Worm (Caenorhabditis elegans) whole organism, L4 larva: ENCODE results near the gene Y46E12A.5.
A peak's percentile ranks its signal among the peaks of the same experiment; 100 is the strongest.

Source experiments
- F10B5.3 ChIP-seq: sonication (generic microtip); optimal IDR thresholded peaks from 2 replicates; lab custom pipeline; 2016; ENCODE audit warnings: mild to moderate bottlenecking, missing genetic modification characterization, missing compliant biosample characterization
- F37D6.2 ChIP-seq: sonication (generic microtip); optimal IDR thresholded peaks from 2 replicates; lab custom pipeline; 2016; ENCODE audit warnings: mild to moderate bottlenecking, missing genetic modification characterization, missing compliant biosample characterization
- F49E8.2 ChIP-seq: sonication (generic microtip); optimal IDR thresholded peaks from 2 replicates; lab custom pipeline; 2016; ENCODE audit warnings: missing compliant biosample characterization, mild to moderate bottlenecking, missing genetic modification characterization, borderline replicate concordance
- Y48G9A.11 ChIP-seq: fragments of 200-800 bp; sonication (Bioruptor generic); IDR thresholded peaks from 2 replicates; pipeline ENCODE4 v1.3.6; 2022; ENCODE audit warnings: missing genetic modification reagents, missing genetic modification characterization, missing compliant biosample characterization
- aha-1 ChIP-seq: fragments of 150-350 bp; peaks from one replicate; lab custom pipeline; 2014; ENCODE audit warnings: missing biosample characterization, missing genetic modification characterization
- ceh-28 ChIP-seq: fragments of 150-350 bp; optimal IDR thresholded peaks from 2 replicates; lab custom pipeline; 2014; ENCODE audit warnings: missing biosample characterization, missing genetic modification reagents, missing genetic modification characterization
- daf-8 ChIP-seq: fragments of 200-800 bp; sonication (Bioruptor generic); IDR thresholded peaks from 2 replicates; pipeline ENCODE4 v1.3.6; 2022; ENCODE audit warnings: missing genetic modification characterization, missing compliant biosample characterization
- dmd-8 ChIP-seq: fragments of 200-800 bp; sonication (Bioruptor generic); IDR thresholded peaks from 2 replicates; pipeline ENCODE4 v1.3.6; 2022; ENCODE audit warnings: missing genetic modification characterization, missing compliant biosample characterization
- dpl-1 ChIP-seq: fragments of 150-350 bp; optimal IDR thresholded peaks from 2 replicates; lab custom pipeline; 2014; ENCODE audit warnings: missing biosample characterization, missing genetic modification reagents, missing genetic modification characterization
- dve-1 ChIP-seq: sonication (generic microtip); optimal IDR thresholded peaks from 2 replicates; lab custom pipeline; 2017; ENCODE audit warnings: antibody characterized with exemption, mild to moderate bottlenecking, missing genetic modification characterization, missing compliant biosample characterization; ENCODE audit not compliant: insufficient read depth
- egl-43 ChIP-seq: fragments of 200-800 bp; sonication (Bioruptor generic); IDR thresholded peaks from 2 replicates; pipeline ENCODE4 v1.3.6; 2022; ENCODE audit warnings: missing genetic modification reagents, missing genetic modification characterization, missing compliant biosample characterization
- fkh-10 ChIP-seq: fragments of 150-350 bp; optimal IDR thresholded peaks from 2 replicates; lab custom pipeline; 2014; ENCODE audit warnings: missing biosample characterization, missing genetic modification reagents, missing genetic modification characterization
- hif-1 ChIP-seq, 2 experiments: sonication (generic microtip); optimal IDR thresholded peaks; 2 replicates each; lab custom pipeline; 2016 to 2017; ENCODE audit warnings: missing compliant biosample characterization in 2 of 2, missing genetic modification characterization in 2 of 2, missing genetic modification reagents in 2 of 2, missing genotype in 2 of 2, mild to moderate bottlenecking in 1 of 2
- hlh-11 ChIP-seq: fragments of 200-800 bp; sonication (Bioruptor generic); optimal IDR thresholded peaks from 2 replicates; lab custom pipeline; 2018; ENCODE audit warnings: mild to moderate bottlenecking, missing genetic modification characterization, missing compliant biosample characterization
- hlh-30 ChIP-seq: sonication (generic microtip); optimal IDR thresholded peaks from 2 replicates; lab custom pipeline; 2017; ENCODE audit warnings: antibody characterized with exemption, mild to moderate bottlenecking, missing genetic modification characterization, missing compliant biosample characterization; ENCODE audit not compliant: insufficient read depth
- lim-7 ChIP-seq: fragments of 200-800 bp; sonication (Bioruptor generic); IDR thresholded peaks from 2 replicates; pipeline ENCODE4 v1.3.6; 2022; ENCODE audit warnings: missing genetic modification characterization, missing compliant biosample characterization
- lin-13 ChIP-seq: fragments of 150-350 bp; optimal IDR thresholded peaks from 2 replicates; lab custom pipeline; 2014; ENCODE audit warnings: missing biosample characterization, missing genetic modification reagents, missing genetic modification characterization
- lin-15B ChIP-seq: fragments of 150-350 bp; sonication (generic microtip); optimal IDR thresholded peaks from 3 replicates; lab custom pipeline; 2014; ENCODE audit warnings: missing biosample characterization, missing genetic modification characterization
- lin-38 ChIP-seq: fragments of 200-800 bp; sonication (Bioruptor generic); IDR thresholded peaks from 2 replicates; pipeline ENCODE4 v1.3.6; 2022; ENCODE audit warnings: missing genetic modification reagents, missing genetic modification characterization, missing compliant biosample characterization
- lir-3 ChIP-seq: sonication (generic microtip); optimal IDR thresholded peaks from 2 replicates; lab custom pipeline; 2016; ENCODE audit warnings: mild to moderate bottlenecking, missing genetic modification characterization, missing compliant biosample characterization
- mdl-1 ChIP-seq, 2 experiments: fragments of 150-350 bp in 1 of 2; sonication (generic microtip) in 1 of 2; optimal IDR thresholded peaks; 2 replicates each; lab custom pipeline; 2014 to 2017; ENCODE audit warnings: missing biosample characterization in 2 of 2, missing genetic modification characterization in 2 of 2
- mdt-29 ChIP-seq: fragments of 200-800 bp; sonication (Bioruptor generic); IDR thresholded peaks from 2 replicates; pipeline ENCODE4 v1.3.6; 2022; ENCODE audit warnings: missing genetic modification reagents, missing genetic modification characterization, missing compliant biosample characterization
- mep-1 ChIP-seq: fragments of 150-350 bp; sonication (generic microtip); optimal IDR thresholded peaks from 3 replicates; lab custom pipeline; 2014; ENCODE audit warnings: missing biosample characterization, missing genetic modification characterization
- mxl-3 ChIP-seq: fragments of 200-800 bp; sonication (Bioruptor generic); optimal IDR thresholded peaks from 2 replicates; lab custom pipeline; 2018; ENCODE audit warnings: mild to moderate bottlenecking, missing genetic modification characterization, missing compliant biosample characterization
- nhr-10 ChIP-seq: fragments of 150-350 bp; optimal IDR thresholded peaks from 2 replicates; lab custom pipeline; 2014; ENCODE audit warnings: missing biosample characterization, missing genetic modification characterization
- nhr-11 ChIP-seq: fragments of 150-350 bp; optimal IDR thresholded peaks from 2 replicates; lab custom pipeline; 2014; ENCODE audit warnings: missing biosample characterization, missing genetic modification characterization
- nhr-28 ChIP-seq: fragments of 150-350 bp; optimal IDR thresholded peaks from 2 replicates; lab custom pipeline; 2014; ENCODE audit warnings: missing biosample characterization, missing genetic modification characterization
- pha-4 ChIP-seq, 2 experiments: fragments of 150-350 bp in 1 of 2; fragments of 200-800 bp in 1 of 2; sonication (Bioruptor generic) in 1 of 2; IDR thresholded peaks in 1 of 2; optimal IDR thresholded peaks in 1 of 2; 2 replicates each; pipeline versions ENCODE4 v1.3.6 to Lab custom; 2014 to 2022; ENCODE audit warnings: missing genetic modification characterization in 2 of 2, missing genetic modification reagents in 2 of 2, missing biosample characterization in 1 of 2, missing compliant biosample characterization in 1 of 2
- php-3 ChIP-seq: fragments of 200-800 bp; sonication (Bioruptor generic); IDR thresholded peaks from 2 replicates; pipeline ENCODE4 v1.3.6; 2022; ENCODE audit warnings: missing genetic modification reagents, missing genetic modification characterization, missing compliant biosample characterization
- pqm-1 ChIP-seq: sonication (generic microtip); optimal IDR thresholded peaks from 2 replicates; lab custom pipeline; 2017; ENCODE audit warnings: missing biosample characterization, missing genetic modification characterization
- rbr-2 ChIP-seq: sonication (generic microtip); optimal IDR thresholded peaks from 2 replicates; lab custom pipeline; 2016; ENCODE audit warnings: missing genotype, missing genetic modification characterization, missing compliant biosample characterization
- set-16 ChIP-seq: fragments of 200-800 bp; sonication (Bioruptor generic); IDR thresholded peaks from 2 replicates; pipeline ENCODE4 v1.3.6; 2022; ENCODE audit warnings: missing genetic modification reagents, missing genetic modification characterization, missing compliant biosample characterization
- snpc-1.2 ChIP-seq: fragments of 200-800 bp; sonication (Bioruptor generic); IDR thresholded peaks from 2 replicates; pipeline ENCODE4 v1.3.6; 2022; ENCODE audit warnings: missing genetic modification reagents, missing genetic modification characterization, missing compliant biosample characterization
- snpc-4 ChIP-seq: fragments of 150-350 bp; optimal IDR thresholded peaks from 2 replicates; lab custom pipeline; 2014; ENCODE audit warnings: missing biosample characterization, missing genetic modification characterization
- spr-1 ChIP-seq: sonication (generic microtip); optimal IDR thresholded peaks from 2 replicates; lab custom pipeline; 2016; ENCODE audit warnings: mild to moderate bottlenecking, missing genetic modification characterization, missing compliant biosample characterization
- unc-62 ChIP-seq, 3 experiments: fragments of 150-350 bp in 1 of 3; sonication (generic microtip); optimal IDR thresholded peaks in 2 of 3; peaks in 1 of 3; 1 replicate in 1 of 3; 2 replicates in 2 of 3; lab custom pipeline; 2014 to 2017; ENCODE audit warnings: missing biosample characterization in 3 of 3, missing genetic modification characterization in 3 of 3, missing genetic modification reagents in 3 of 3, missing genotype in 1 of 3
- zip-11 ChIP-seq: fragments of 200-800 bp; sonication (Bioruptor generic); IDR thresholded peaks from 2 replicates; pipeline ENCODE4 v1.3.6; 2022; ENCODE audit warnings: missing genetic modification characterization, missing compliant biosample characterization
- ztf-7 ChIP-seq: fragments of 150-350 bp; optimal IDR thresholded peaks from 2 replicates; lab custom pipeline; 2014; ENCODE audit warnings: missing biosample characterization, missing genetic modification characterization

Y46E12A.5 gene

DNA sequence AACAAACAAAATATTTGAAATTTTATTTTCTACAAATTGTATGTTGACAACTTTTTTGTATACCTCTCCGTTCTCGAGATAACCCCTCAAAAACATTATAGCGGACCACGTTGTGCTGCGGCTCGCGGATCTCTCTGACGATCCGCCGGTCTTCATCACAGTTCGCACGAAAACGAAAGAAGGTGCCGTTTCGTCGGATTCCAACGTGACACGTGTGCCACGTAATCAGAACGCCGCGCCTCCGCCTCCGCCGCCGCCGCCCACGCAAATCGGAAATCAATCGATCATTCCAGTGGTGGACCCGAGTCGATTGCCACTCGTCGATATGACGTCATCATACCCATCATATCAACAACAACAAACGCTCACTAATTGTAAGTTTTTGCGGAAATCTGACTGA lies 41.4 kb upstream of the Y46E12A.5 start:
- no peak for TF ChIP-seq snpc-4 (tag; lab: Kevin White, UChicago)
- TF ChIP-seq hlh-30 (tag; lab: Kevin White, UChicago), result no peak
- peak; percentile 61 for TF ChIP-seq set-16 (GFP tag; lab: Robert Waterston, UW)
- TF ChIP-seq nhr-10 (tag; lab: Kevin White, UChicago), result no peak
- TF ChIP-seq, all 104 proteins: peak for 1

DNA sequence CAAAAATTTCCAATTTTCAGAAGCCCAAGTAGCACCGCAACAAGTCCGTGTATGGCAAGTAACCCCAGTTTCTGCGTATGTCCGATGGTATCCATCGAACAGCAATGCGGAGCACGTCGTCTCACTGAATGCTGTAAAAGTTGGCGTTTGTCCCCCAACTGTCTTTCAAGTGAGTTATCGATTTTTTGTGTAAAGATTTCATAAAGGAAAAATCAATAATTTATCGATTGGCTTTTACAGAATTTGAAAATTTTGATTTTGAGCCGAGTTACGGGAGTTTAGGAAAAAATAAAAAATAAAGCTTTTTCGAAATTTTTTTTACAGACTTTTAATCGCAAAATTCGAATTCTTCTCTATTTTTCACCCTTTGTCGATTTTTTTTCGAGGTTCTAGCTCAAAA lies 36.0 kb upstream of the Y46E12A.5 start:
- TF ChIP-seq daf-8 (no peak), ceh-28 (tag; lab: Kevin White, UChicago) (peak; percentile 78), nhr-28 (tag; lab: Kevin White, UChicago) (no peak)

DNA sequence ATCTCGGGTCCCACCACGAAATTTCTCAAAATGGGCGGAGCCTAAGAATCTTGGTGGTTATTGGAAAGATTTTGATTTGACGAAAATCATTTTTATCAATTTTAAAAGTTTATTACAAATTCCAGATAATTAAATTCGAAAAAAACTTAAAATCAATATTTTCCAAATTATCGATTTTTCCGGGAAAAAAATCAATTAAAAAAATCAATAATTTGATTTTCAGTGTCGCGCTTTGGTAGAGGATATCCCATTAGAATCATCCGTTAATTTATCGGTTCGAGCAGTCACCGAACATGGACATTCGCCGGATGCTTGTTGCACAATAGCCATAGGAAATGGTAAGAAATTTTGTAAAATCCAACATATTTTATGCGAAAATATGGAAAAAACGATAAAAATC lies 35.4 kb upstream of the Y46E12A.5 start:
- TF ChIP-seq lin-38 (GFP tag; lab: Robert Waterston, UW), result no peak
- TF ChIP-seq dmd-8, result no peak
- no peak for TF ChIP-seq fkh-10
- TF ChIP-seq F49E8.2, result no peak
- TF ChIP-seq Y48G9A.11, result no peak
- TF ChIP-seq snpc-4 (tag; lab: Kevin White, UChicago), result no peak
- peak; percentile 33 for TF ChIP-seq aha-1 (tag; lab: Kevin White, UChicago)
- peak; percentile 90 for TF ChIP-seq ceh-28 (tag; lab: Kevin White, UChicago)
- no peak for TF ChIP-seq zip-11 (GFP tag; lab: Robert Waterston, UW)
- no peak for TF ChIP-seq lin-15B
- no peak for TF ChIP-seq pqm-1
- TF ChIP-seq ztf-7 (tag; lab: Kevin White, UChicago), result no peak
- no peak for TF ChIP-seq lir-3
- no peak for TF ChIP-seq lim-7 (GFP tag; lab: Robert Waterston, UW)

DNA sequence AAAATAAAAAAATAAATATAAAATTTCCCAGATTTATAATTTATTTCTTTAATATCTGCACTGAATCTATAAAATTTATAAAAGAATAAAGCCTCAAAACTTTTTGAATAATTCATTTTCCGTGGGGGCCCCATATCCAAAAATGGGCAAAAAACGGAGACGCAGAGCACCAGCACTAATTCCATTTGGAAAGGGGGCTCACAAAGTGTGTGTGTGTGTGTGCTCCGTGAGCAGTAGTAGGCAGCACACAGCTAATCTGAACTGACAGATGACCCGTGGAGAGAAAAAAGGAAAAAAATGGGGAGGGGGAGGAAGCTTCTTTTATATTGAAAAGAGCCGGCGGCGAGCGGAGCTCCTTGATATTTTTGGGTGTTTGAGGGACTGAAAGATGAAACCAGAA lies 33.9 kb upstream of the Y46E12A.5 start:
- TF ChIP-seq dpl-1, result no peak
- peak; percentile 14 for TF ChIP-seq fkh-10

DNA sequence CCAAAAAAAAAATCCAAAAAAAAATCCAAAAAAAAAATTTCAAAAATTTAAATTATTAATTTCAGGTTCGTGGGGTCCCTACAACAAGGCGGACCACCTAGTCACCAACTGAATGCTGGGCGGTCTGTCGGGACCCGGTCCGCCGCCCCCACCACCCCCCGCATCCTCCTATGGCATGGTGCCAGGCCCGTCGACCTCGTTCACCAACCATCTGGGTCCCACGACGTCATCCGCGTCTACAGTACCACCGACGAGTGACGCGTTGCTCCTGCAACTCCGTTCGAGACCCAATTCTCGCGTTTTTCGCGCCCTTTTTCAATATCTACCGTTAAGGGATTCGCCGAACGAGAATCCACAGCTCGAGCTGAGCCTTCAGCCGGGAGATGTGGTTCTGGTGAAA lies 30.9 kb upstream of the Y46E12A.5 start:
- TF ChIP-seq set-16 (GFP tag; lab: Robert Waterston, UW) (peak; percentile 92), egl-43 (GFP tag; lab: Robert Waterston, UW) (0 out of 2 replicates have a peak, but pooled peaks have one; percentile 35), php-3 (GFP tag; lab: Robert Waterston, UW) (0 out of 2 replicates have a peak, but pooled peaks have one; percentile 46), mdt-29 (no peak)
- TF ChIP-seq, all 104 proteins: peak for 3

DNA sequence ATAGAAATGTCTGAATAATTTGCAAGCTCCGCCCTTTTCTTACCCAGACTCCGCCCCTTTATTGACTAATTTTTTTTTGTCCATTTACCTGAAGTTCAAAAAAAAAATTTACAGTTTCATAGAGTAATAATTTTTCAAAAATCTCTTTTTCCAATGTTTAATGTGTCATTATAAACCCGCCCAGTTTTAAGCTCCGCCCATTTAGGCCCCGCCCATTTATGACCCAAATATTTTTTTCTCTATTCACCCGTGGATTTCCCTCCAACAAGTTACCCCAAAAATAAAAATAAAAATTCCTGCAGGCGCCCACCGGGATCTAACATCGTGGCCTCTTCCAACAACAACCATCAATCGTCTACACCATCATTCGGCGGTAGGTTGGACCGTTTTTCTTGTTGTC lies 30.0 kb upstream of the Y46E12A.5 start, which contains the start of gene rimb-1:
TSS of gene rimb-1 (plus strand) at position 301 of the 400 bp plus-strand sequence.
- peak in 1 of 2 experiments; percentile 45 for TF ChIP-seq unc-62 (GFP tag; optimal IDR thresholded peaks at IDR 0.05 in 1 of 2; lab: Kevin White, UChicago)
- no peak for TF ChIP-seq unc-62 (tag; optimal IDR thresholded peaks at IDR 0.05; lab: Kevin White, UChicago)
- TF ChIP-seq snpc-1.2 (GFP tag; lab: Robert Waterston, UW), result no peak
- no peak for TF ChIP-seq F49E8.2
- no peak for TF ChIP-seq F10B5.3 (tag; lab: Kevin White, UChicago)
- no peak for TF ChIP-seq dve-1 (tag; lab: Kevin White, UChicago)

DNA sequence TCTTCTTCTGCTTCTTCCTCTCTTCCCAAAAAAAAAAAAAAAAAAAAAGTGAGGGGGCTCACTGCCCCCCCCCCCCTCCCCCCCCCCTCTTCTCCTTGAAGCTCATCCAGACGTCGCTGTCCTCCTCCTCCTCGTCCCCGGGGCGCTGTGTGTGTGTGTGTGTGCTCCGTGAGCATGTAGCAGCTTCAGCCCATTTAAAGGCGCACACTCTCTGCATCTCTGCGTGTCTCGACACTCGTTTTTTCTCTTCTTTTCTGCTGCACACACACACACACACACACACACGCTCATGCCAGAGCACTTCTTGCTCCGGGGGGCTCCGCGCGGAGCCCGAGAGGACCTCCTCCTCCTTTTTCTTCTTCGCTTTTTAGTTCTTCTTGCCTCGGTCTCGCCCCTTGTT lies 27.7 kb upstream of the Y46E12A.5 start:
- TF ChIP-seq egl-43 (GFP tag; lab: Robert Waterston, UW) (peak; percentile 71), lin-38 (GFP tag; lab: Robert Waterston, UW) (peak; percentile 28; the same call in 1 of the 2 replicates), daf-8 (no peak), F37D6.2 (tag; lab: Kevin White, UChicago) (peak; percentile 32), mep-1 (tag; lab: Kevin White, UChicago) (peak; percentile 83), hif-1 (tag; optimal IDR thresholded peaks at IDR 0.05; lab: Kevin White, UChicago) (peak in 1 of 2 experiments; percentile 57), mdl-1 (tag; optimal IDR thresholded peaks at IDR 0.05; lab: Kevin White, UChicago) (peak in 1 of 2 experiments; percentile 53), hlh-30 (tag; lab: Kevin White, UChicago) (peak; percentile 64), unc-62 (GFP tag; optimal IDR thresholded peaks at IDR 0.05 in 1 of 2; lab: Kevin White, UChicago) (no peak), unc-62 (tag; optimal IDR thresholded peaks at IDR 0.05; lab: Kevin White, UChicago) (no peak), pha-4 (GFP tag; IDR thresholded peaks at IDR 0.05; lab: Robert Waterston, UW) (peak; percentile 67; the same call in 1 of the 2 replicates), pha-4 (tag; optimal IDR thresholded peaks at IDR 0.05; lab: Kevin White, UChicago) (no peak), nhr-11 (tag; lab: Kevin White, UChicago) (peak; percentile 42), rbr-2 (tag; lab: Kevin White, UChicago) (peak; percentile 75), set-16 (GFP tag; lab: Robert Waterston, UW) (peak; percentile 98), mxl-3 (GFP tag; lab: Kevin White, UChicago) (no peak), spr-1 (tag; lab: Kevin White, UChicago) (no peak), hlh-11 (tag; lab: Kevin White, UChicago) (peak; percentile 47), F10B5.3 (tag; lab: Kevin White, UChicago) (no peak), lin-13 (peak; percentile 20), fkh-10 (peak; percentile 38)
